Fruit fly (Drosophila melanogaster): ENCODE data around the gene CG7131.
A peak's percentile ranks its signal among the peaks of the same experiment; 100 is the strongest.

Gene CG7131

dm6 chr3R:18288677-18289076 lies at the start of gene CG7131:
Gene CG7131 (minus strand): TSS chr3R:18288777.
- TF ChIP-seq HLH106 (tag; optimal IDR thresholded peaks at IDR 0.05): no peak
- no peak for TF ChIP-seq brk (GFP tag; optimal IDR thresholded peaks at IDR 0.05)
- TF ChIP-seq dsf (GFP tag; optimal IDR thresholded peaks at IDR 0.05; ENCODE audit: borderline replicate concordance): no peak
- no peak for TF ChIP-seq tai (GFP tag; optimal IDR thresholded peaks at IDR 0.05)
- TF ChIP-seq CG9705 (GFP tag; optimal IDR thresholded peaks at IDR 0.05): no peak
- no peak for TF ChIP-seq Dfd (GFP tag; optimal IDR thresholded peaks at IDR 0.05)
- TF ChIP-seq rgr (GFP tag; optimal IDR thresholded peaks at IDR 0.05): no peak

- TF ChIP-seq lola (GFP tag; optimal IDR thresholded peaks at IDR 0.05) (no peak), h (GFP tag; optimal IDR thresholded peaks at IDR 0.05) (no peak), rgr (GFP tag; optimal IDR thresholded peaks at IDR 0.05) (no peak), sage (GFP tag; optimal IDR thresholded peaks at IDR 0.05) (no peak), Mio (GFP tag; optimal IDR thresholded peaks at IDR 0.05) (no peak), dl (GFP tag; optimal IDR thresholded peaks at IDR 0.05; ENCODE audit: insufficient read depth in 1 of 2, partially characterized antibody in 2 of 2) (no peak), OdsH (GFP tag; optimal IDR thresholded peaks at IDR 0.05) (no peak), br (GFP tag; optimal IDR thresholded peaks at IDR 0.05) (no peak), brk (GFP tag; optimal IDR thresholded peaks at IDR 0.05) (no peak), tai (GFP tag; optimal IDR thresholded peaks at IDR 0.05) (no peak), Vsx2 (GFP tag; optimal IDR thresholded peaks at IDR 0.05; ENCODE audit: partially characterized antibody) (no peak), woc (GFP tag; optimal IDR thresholded peaks at IDR 0.05) (no peak), fru (GFP tag; optimal IDR thresholded peaks at IDR 0.05) (no peak)
Measured at dm6 chr3R:18328842-18329241, 40.3 kb upstream of the CG7131 start, which contains the start of gene naz. Gene naz (minus strand): TSS chr3R:18328942.

dm6 chr3R:18314824-18315690 lies 26.5 kb upstream of the CG7131 start:
- TF ChIP-seq GATAd (GFP tag; optimal IDR thresholded peaks at IDR 0.05) (no peak), sv (GFP tag; optimal IDR thresholded peaks at IDR 0.05) (no peak), N (GFP tag; optimal IDR thresholded peaks at IDR 0.05) (no peak), h (GFP tag; optimal IDR thresholded peaks at IDR 0.05) (no peak), lola (GFP tag; optimal IDR thresholded peaks at IDR 0.05) (no peak), Hr78 (GFP tag; optimal IDR thresholded peaks at IDR 0.05) (no peak), dl (GFP tag; optimal IDR thresholded peaks at IDR 0.05; ENCODE audit: insufficient read depth in 1 of 2, partially characterized antibody in 2 of 2) (no peak), Sp1 (GFP tag; optimal IDR thresholded peaks at IDR 0.05) (no peak), Hnf4 (GFP tag; optimal IDR thresholded peaks at IDR 0.05) (no peak), brk (GFP tag; optimal IDR thresholded peaks at IDR 0.05) (no peak), ey (GFP tag; optimal IDR thresholded peaks at IDR 0.05) (no peak)

dm6 chr3R:18314320-18314719 lies 25.7 kb upstream of the CG7131 start, which contains the start of gene PKD:
Gene PKD (minus strand): TSS chr3R:18314407.
- TF ChIP-seq OdsH (GFP tag; optimal IDR thresholded peaks at IDR 0.05): no peak
- no peak for TF ChIP-seq jim (GFP tag; optimal IDR thresholded peaks at IDR 0.05)
- TF ChIP-seq brk (GFP tag; optimal IDR thresholded peaks at IDR 0.05): no peak
- peak; percentile 2 for TF ChIP-seq Dif (GFP tag; optimal IDR thresholded peaks at IDR 0.05; ENCODE audit: partially characterized antibody)
- peak; percentile 58 for TF ChIP-seq Dfd (GFP tag; optimal IDR thresholded peaks at IDR 0.05)
- no peak for TF ChIP-seq dmrt93B (GFP tag; optimal IDR thresholded peaks at IDR 0.05)
- TF ChIP-seq Abd-B (GFP tag; optimal IDR thresholded peaks at IDR 0.05): no peak
- no peak for TF ChIP-seq pan (optimal IDR thresholded peaks at IDR 0.05)
- TF ChIP-seq lola (GFP tag; optimal IDR thresholded peaks at IDR 0.05): no peak
- TF ChIP-seq CrebA (GFP tag; optimal IDR thresholded peaks at IDR 0.05; ENCODE audit: borderline replicate concordance): no peak

- no peak for TF ChIP-seq Rel (GFP tag; optimal IDR thresholded peaks at IDR 0.05)
- TF ChIP-seq Rel (tag; optimal IDR thresholded peaks at IDR 0.05): peak; percentile 20
- no peak for TF ChIP-seq dl (GFP tag; optimal IDR thresholded peaks at IDR 0.05; ENCODE audit: insufficient read depth in 1 of 2, partially characterized antibody in 2 of 2)
Measured at dm6 chr3R:18312761-18313160, 24.2 kb upstream of the CG7131 start.

Measured in whole organism, wandering third instar larva.